Worm (Caenorhabditis elegans): ENCODE results near the gene W09D10.5.

DNA sequence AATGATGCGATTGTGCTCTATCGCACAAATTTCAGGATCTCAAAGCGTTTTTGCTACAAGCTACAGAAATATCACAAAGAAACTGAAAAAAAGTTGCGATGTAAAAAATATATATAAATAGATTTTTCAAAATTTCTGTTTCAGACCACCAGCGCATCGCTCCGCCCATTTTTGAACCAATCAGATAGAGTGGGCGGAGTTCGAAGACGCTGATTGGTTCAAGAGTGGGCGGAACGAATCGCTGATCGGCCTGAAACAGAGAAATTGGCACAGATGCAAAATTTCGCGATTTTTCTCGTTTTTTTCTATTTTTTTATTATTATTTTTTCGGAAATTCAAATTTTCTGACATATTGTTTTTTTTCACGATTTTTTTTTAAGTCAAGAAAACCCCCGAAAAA lies 8.5 kb downstream of the W09D10.5 start:
- TF ChIP-seq ama-1 (optimal IDR thresholded peaks at IDR 0.05), result no peak
- TF ChIP-seq tra-4 (tag; optimal IDR thresholded peaks at IDR 0.05), result no peak
- TF ChIP-seq hnd-1 (tag; optimal IDR thresholded peaks at IDR 0.05), result no peak
- no peak for TF ChIP-seq aly-1 (tag; optimal IDR thresholded peaks at IDR 0.05)
- TF ChIP-seq ceh-13 (GFP tag; optimal IDR thresholded peaks at IDR 0.05), result no peak
- no peak for TF ChIP-seq flt-1 (GFP tag; IDR thresholded peaks at IDR 0.05)
- no peak for TF ChIP-seq B0310.2 (tag; optimal IDR thresholded peaks at IDR 0.05)
- no peak for TF ChIP-seq tbx-11 (GFP tag; IDR thresholded peaks at IDR 0.05)
- TF ChIP-seq hmbx-1 (tag; optimal IDR thresholded peaks at IDR 0.05), result no peak
- TF ChIP-seq ets-7 (tag; optimal IDR thresholded peaks at IDR 0.05), result no peak
- TF ChIP-seq tbx-37 (GFP tag; conservative IDR thresholded peaks at IDR 0.05), result no peak
- TF ChIP-seq sea-1 (GFP tag; conservative IDR thresholded peaks at IDR 0.05), result no peak

Data from whole organism, early embryonic.